Worm (Caenorhabditis elegans) whole organism, L1 larva: ENCODE data around the gene ZC53.22.

Experiments
- C04F5.9 ChIP-seq: sonication (generic microtip); optimal IDR thresholded peaks from 2 replicates; lab custom pipeline; 2016; ENCODE audit warnings: missing genetic modification characterization, missing compliant biosample characterization
- C16A3.4 ChIP-seq: fragments of 150-350 bp; optimal IDR thresholded peaks from 2 replicates; lab custom pipeline; 2014; ENCODE audit warnings: missing biosample characterization, missing genetic modification characterization
- Y116A8C.19 ChIP-seq: sonication (generic microtip); optimal IDR thresholded peaks from 2 replicates; lab custom pipeline; 2016; ENCODE audit warnings: missing compliant biosample characterization, missing genetic modification characterization, borderline replicate concordance
- aha-1 ChIP-seq: fragments of 150-350 bp; optimal IDR thresholded peaks from 2 replicates; lab custom pipeline; 2014; ENCODE audit warnings: missing biosample characterization, missing genetic modification characterization
- ceh-63 ChIP-seq: fragments of 200-800 bp; sonication (Bioruptor generic); optimal IDR thresholded peaks from 2 replicates; lab custom pipeline; 2018; ENCODE audit warnings: mild to moderate bottlenecking, missing genetic modification characterization, missing compliant biosample characterization
- ceh-8 ChIP-seq: fragments of 200-800 bp; sonication (Bioruptor generic); optimal IDR thresholded peaks from 2 replicates; lab custom pipeline; 2018; ENCODE audit warnings: mild to moderate bottlenecking, missing genetic modification characterization, moderate library complexity, missing compliant biosample characterization
- ceh-82 ChIP-seq, 3 experiments: fragments of 150-350 bp in 1 of 3; sonication (generic microtip) in 2 of 3; optimal IDR thresholded peaks; 2 replicates each; lab custom pipeline; 2014 to 2017; ENCODE audit warnings: missing biosample characterization in 3 of 3, missing genetic modification characterization in 3 of 3
- ceh-90 ChIP-seq: sonication (generic microtip); optimal IDR thresholded peaks from 2 replicates; lab custom pipeline; 2016; ENCODE audit warnings: missing genetic modification characterization, missing compliant biosample characterization
- dpl-1 ChIP-seq, 3 experiments: fragments of 150-350 bp in 2 of 3; sonication (generic microtip) in 1 of 3; optimal IDR thresholded peaks; 2 replicates each; lab custom pipeline; 2014 to 2017; ENCODE audit warnings: missing biosample characterization in 3 of 3, missing genetic modification characterization in 3 of 3, missing genetic modification reagents in 3 of 3
- dsc-1 ChIP-seq: sonication (generic microtip); optimal IDR thresholded peaks from 2 replicates; lab custom pipeline; 2016; ENCODE audit warnings: mild to moderate bottlenecking, missing genetic modification characterization, missing compliant biosample characterization
- efl-1 ChIP-seq, 4 experiments: fragments of 150-350 bp; optimal IDR thresholded peaks in 3 of 4; peaks in 1 of 4; 1 replicate in 1 of 4; 2 replicates in 3 of 4; lab custom pipeline; 2014; ENCODE audit warnings: missing biosample characterization in 2 of 4, missing genetic modification characterization in 2 of 4, missing genetic modification reagents in 2 of 4
- elt-3 ChIP-seq, 6 experiments: fragments of 150-350 bp in 1 of 6; sonication (generic microtip); optimal IDR thresholded peaks; 2 replicates each; lab custom pipeline; 2017 to 2018; ENCODE audit warnings: missing biosample characterization in 6 of 6, missing genetic modification characterization in 6 of 6, inconsistent platforms in 1 of 6
- fkh-10 ChIP-seq: sonication (generic microtip); optimal IDR thresholded peaks from 2 replicates; lab custom pipeline; 2017; ENCODE audit warnings: missing biosample characterization, missing genetic modification reagents, missing genetic modification characterization
- fkh-8 ChIP-seq: sonication (generic microtip); optimal IDR thresholded peaks from 2 replicates; lab custom pipeline; 2016; ENCODE audit warnings: mild to moderate bottlenecking, missing genetic modification characterization, missing compliant biosample characterization
- grh-1 ChIP-seq: fragments of 200-800 bp; sonication (Bioruptor generic); IDR thresholded peaks from 2 replicates; pipeline ENCODE4 v1.3.6; 2022; ENCODE audit warnings: missing genetic modification reagents, missing genetic modification characterization, missing compliant biosample characterization
- hlh-17 ChIP-seq: fragments of 200-800 bp; sonication (Bioruptor generic); optimal IDR thresholded peaks from 2 replicates; lab custom pipeline; 2018; ENCODE audit warnings: missing genetic modification characterization, mild to moderate bottlenecking, missing compliant biosample characterization, moderate library complexity, borderline replicate concordance
- hlh-4 ChIP-seq: sonication (generic microtip); optimal IDR thresholded peaks from 2 replicates; lab custom pipeline; 2016; ENCODE audit warnings: mild to moderate bottlenecking, missing genetic modification characterization, missing compliant biosample characterization
- hpl-2 ChIP-seq: fragments of 150-350 bp; optimal IDR thresholded peaks from 2 replicates; lab custom pipeline; 2014; ENCODE audit warnings: missing biosample characterization, missing genetic modification reagents, missing genetic modification characterization
- irx-1 ChIP-seq: sonication (generic microtip); optimal IDR thresholded peaks from 2 replicates; lab custom pipeline; 2016; ENCODE audit warnings: missing genetic modification characterization, missing compliant biosample characterization
- jun-1 ChIP-seq: fragments of 150-350 bp; optimal IDR thresholded peaks from 2 replicates; lab custom pipeline; 2014; ENCODE audit warnings: missing biosample characterization, missing genetic modification reagents, missing genetic modification characterization
- lin-14 ChIP-seq: fragments of 200-800 bp; sonication (Bioruptor generic); optimal IDR thresholded peaks from 2 replicates; lab custom pipeline; 2018; ENCODE audit warnings: mild to moderate bottlenecking, missing genetic modification characterization, moderate library complexity, missing compliant biosample characterization
- lin-15B ChIP-seq: fragments of 150-350 bp; sonication (generic microtip); optimal IDR thresholded peaks from 3 replicates; lab custom pipeline; 2014; ENCODE audit warnings: missing biosample characterization, missing genetic modification characterization
- lin-35 ChIP-seq, 2 experiments: fragments of 150-350 bp; optimal IDR thresholded peaks; 2 replicates each; lab custom pipeline; 2014; ENCODE audit warnings: missing biosample characterization in 2 of 2, missing genetic modification characterization in 2 of 2, missing genetic modification reagents in 2 of 2
- lsy-2 ChIP-seq, 2 experiments: fragments of 150-350 bp; optimal IDR thresholded peaks; 2 replicates each; lab custom pipeline; 2014; ENCODE audit warnings: missing biosample characterization in 2 of 2, missing genetic modification characterization in 2 of 2
- mab-9 ChIP-seq: fragments of 200-800 bp; sonication (Bioruptor generic); IDR thresholded peaks from 2 replicates; pipeline ENCODE4 v1.3.6; 2022; ENCODE audit warnings: missing genetic modification reagents, missing genetic modification characterization, missing compliant biosample characterization
- mdl-1 ChIP-seq, 2 experiments: fragments of 150-350 bp; optimal IDR thresholded peaks; 2 replicates each; lab custom pipeline; 2014 to 2017; ENCODE audit warnings: missing biosample characterization in 2 of 2, missing genetic modification characterization in 2 of 2, inconsistent platforms in 1 of 2
- mep-1 ChIP-seq: fragments of 150-350 bp; optimal IDR thresholded peaks from 2 replicates; lab custom pipeline; 2014; ENCODE audit warnings: missing biosample characterization, missing genetic modification characterization
- nhr-19 ChIP-seq: fragments of 200-800 bp; sonication (Bioruptor generic); conservative IDR thresholded peaks from 2 replicates; pipeline ENCODE4 v1.3.6; 2022; ENCODE audit warnings: missing genetic modification characterization, missing compliant biosample characterization
- nhr-237 ChIP-seq: fragments of 150-350 bp; optimal IDR thresholded peaks from 2 replicates; lab custom pipeline; 2014; ENCODE audit warnings: missing biosample characterization, missing genetic modification characterization
- nhr-76 ChIP-seq: sonication (generic microtip); optimal IDR thresholded peaks from 2 replicates; lab custom pipeline; 2017; ENCODE audit warnings: missing biosample characterization, missing genetic modification characterization
- nhr-85 ChIP-seq: sonication (generic microtip); peaks from one replicate; lab custom pipeline; 2016; ENCODE audit warnings: missing genetic modification characterization, inconsistent platforms, missing compliant biosample characterization
- nhr-90 ChIP-seq: sonication (generic microtip); optimal IDR thresholded peaks from 2 replicates; lab custom pipeline; 2016; ENCODE audit warnings: mild to moderate bottlenecking, missing genetic modification characterization, missing compliant biosample characterization; ENCODE audit not compliant: poor library complexity
- pax-3 ChIP-seq: fragments of 200-800 bp; sonication (Bioruptor generic); optimal IDR thresholded peaks from 2 replicates; lab custom pipeline; 2018; ENCODE audit warnings: mild to moderate bottlenecking, missing genetic modification characterization, moderate library complexity, missing compliant biosample characterization
- skn-1 ChIP-seq: fragments of 150-350 bp; optimal IDR thresholded peaks from 2 replicates; lab custom pipeline; 2014; ENCODE audit warnings: missing biosample characterization, missing genetic modification characterization
- snu-23 ChIP-seq: sonication (generic microtip); optimal IDR thresholded peaks from 2 replicates; lab custom pipeline; 2016; ENCODE audit warnings: missing genetic modification characterization, missing compliant biosample characterization
- sup-37 ChIP-seq: fragments of 200-800 bp; sonication (Bioruptor generic); optimal IDR thresholded peaks from 2 replicates; lab custom pipeline; 2018; ENCODE audit warnings: mild to moderate bottlenecking, missing genetic modification characterization, missing compliant biosample characterization
- swsn-7 ChIP-seq: sonication (generic microtip); optimal IDR thresholded peaks from 2 replicates; lab custom pipeline; 2016; ENCODE audit warnings: missing genetic modification characterization, missing compliant biosample characterization
- tbx-2 ChIP-seq: sonication (generic microtip); optimal IDR thresholded peaks from 2 replicates; lab custom pipeline; 2016; ENCODE audit warnings: missing genetic modification characterization, missing compliant biosample characterization
- xbp-1 ChIP-seq: sonication (generic microtip); optimal IDR thresholded peaks from 2 replicates; lab custom pipeline; 2016; ENCODE audit warnings: missing genetic modification characterization, missing compliant biosample characterization
- zag-1 ChIP-seq: fragments of 150-350 bp; optimal IDR thresholded peaks from 2 replicates; lab custom pipeline; 2014; ENCODE audit warnings: missing biosample characterization, missing genetic modification characterization
- ztf-11 ChIP-seq, 2 experiments: sonication (generic microtip); optimal IDR thresholded peaks; 2 replicates each; lab custom pipeline; 2016 to 2017; ENCODE audit warnings: missing genetic modification characterization in 2 of 2, missing biosample characterization in 1 of 2, missing compliant biosample characterization in 1 of 2

The ZC53.22 gene

DNA sequence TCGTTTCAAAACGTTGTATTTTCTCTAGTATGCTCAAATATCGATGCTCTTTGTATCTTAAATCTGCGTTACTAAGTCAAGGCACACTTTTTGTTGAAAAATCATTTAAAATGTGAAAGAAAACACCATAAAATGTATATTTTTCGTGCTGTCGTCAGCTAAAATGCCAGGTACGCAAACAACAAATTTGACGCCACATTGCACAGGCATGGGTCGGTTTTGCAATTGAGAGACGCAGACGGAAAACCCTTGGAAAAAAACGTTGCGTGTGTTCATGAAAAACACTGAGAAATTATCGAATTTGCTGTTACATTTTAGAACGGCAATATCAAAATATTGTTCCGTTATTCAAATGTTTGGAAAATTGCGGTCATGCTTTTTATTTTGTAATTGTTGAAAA, 42.6 kb upstream of the ZC53.22 start (continued):
- TF ChIP-seq grh-1 (GFP tag; lab: Robert Waterston, UW) (0 out of 2 replicates have a peak, but pooled peaks have one; percentile 12), fkh-10 (GFP tag; lab: Kevin White, UChicago) (no peak), nhr-19 (GFP tag; lab: Robert Waterston, UW) (peak; percentile 62), mep-1 (tag; lab: Kevin White, UChicago) (peak; percentile 62), elt-3 (tag; optimal IDR thresholded peaks at IDR 0.05; lab: Kevin White, UChicago) (no peak), ceh-63 (GFP tag; lab: Kevin White, UChicago) (no peak), nhr-90 (peak; percentile 36), xbp-1 (tag; lab: Kevin White, UChicago) (peak; percentile 66), ceh-82 (tag; optimal IDR thresholded peaks at IDR 0.05; lab: Kevin White, UChicago) (peak; percentile 38 to 78 (median 69)), ceh-90 (no peak), mab-9 (GFP tag; lab: Robert Waterston, UW) (no peak), aha-1 (tag; lab: Kevin White, UChicago) (no peak), dpl-1 (GFP tag; optimal IDR thresholded peaks at IDR 0.05; lab: Kevin White, UChicago) (peak; percentile 18 to 61 (median 60)), nhr-237 (tag; lab: Kevin White, UChicago) (no peak), C04F5.9 (tag; lab: Kevin White, UChicago) (no peak), swsn-7 (tag; lab: Kevin White, UChicago) (peak; percentile 63), hlh-4 (no peak), jun-1 (tag; lab: Kevin White, UChicago) (peak; percentile 48), hpl-2 (GFP tag; lab: Kevin White, UChicago) (no peak), hlh-17 (no peak), lin-14 (peak; percentile 84), ztf-11 (tag; optimal IDR thresholded peaks at IDR 0.05; lab: Kevin White, UChicago) (no peak), pax-3 (no peak), lin-35 (GFP tag; optimal IDR thresholded peaks at IDR 0.05; lab: Kevin White, UChicago) (peak; percentile 17 to 73), dsc-1 (peak; percentile 49), lin-15B (no peak), fkh-8 (tag; lab: Kevin White, UChicago) (peak; percentile 31), nhr-85 (tag; lab: Kevin White, UChicago) (peak; percentile 77), sup-37 (GFP tag; lab: Kevin White, UChicago) (peak; percentile 4), Y116A8C.19 (tag; lab: Kevin White, UChicago) (no peak), C16A3.4 (tag; lab: Kevin White, UChicago) (peak; percentile 34), mdl-1 (tag; optimal IDR thresholded peaks at IDR 0.05; lab: Kevin White, UChicago) (peak in 1 of 2 experiments; percentile 64), skn-1 (tag; lab: Kevin White, UChicago) (peak; percentile 92), zag-1 (tag; lab: Kevin White, UChicago) (no peak), irx-1 (tag; lab: Kevin White, UChicago) (peak; percentile 39), ceh-8 (GFP tag; lab: Kevin White, UChicago) (no peak), tbx-2 (peak; percentile 60), snu-23 (GFP tag; lab: Kevin White, UChicago) (peak; percentile 74), lsy-2 (tag; optimal IDR thresholded peaks at IDR 0.05; lab: Kevin White, UChicago) (peak; percentile 45 to 69)

- TF ChIP-seq nhr-76 (tag; lab: Kevin White, UChicago) = no peak
- no peak for TF ChIP-seq irx-1 (tag; lab: Kevin White, UChicago)
- TF ChIP-seq ceh-82 (tag; optimal IDR thresholded peaks at IDR 0.05; lab: Kevin White, UChicago) = no peak
- TF ChIP-seq efl-1 (optimal IDR thresholded peaks at IDR 0.05; lab: Kevin White, UChicago) = no peak
- TF ChIP-seq efl-1 (GFP tag; optimal IDR thresholded peaks at IDR 0.05 in 1 of 2; lab: Kevin White, UChicago) = no peak
These were observed 42.2 kb upstream of the ZC53.22 start for ce11 chrX:1964411-1964810.
